Worm (Caenorhabditis elegans): ENCODE data around the gene M57.1.

- peak; percentile 49 for TF ChIP-seq crh-2 (tag; optimal IDR thresholded peaks at IDR 0.05)
- no peak for TF ChIP-seq lin-13 (GFP tag; optimal IDR thresholded peaks at IDR 0.05)
- no peak for TF ChIP-seq unc-39 (tag; optimal IDR thresholded peaks at IDR 0.05)
- no peak for TF ChIP-seq mdl-1 (tag; optimal IDR thresholded peaks at IDR 0.05)
- peak; percentile 32 for TF ChIP-seq fos-1 (tag; optimal IDR thresholded peaks at IDR 0.05)
- no peak for TF ChIP-seq zag-1 (tag; optimal IDR thresholded peaks at IDR 0.05)
Measured at ce11 chrIV:3551777-3552462, 19.7 kb downstream of the M57.1 start.
